Worm (Caenorhabditis elegans) whole organism, L4 larva: Measurements from ENCODE around the gene sym-3.

Source experiments
- D1046.2 ChIP-seq: fragments of 200-800 bp; sonication (Bioruptor generic); IDR thresholded peaks from 2 replicates; pipeline ENCODE4 v1.3.6; 2022; ENCODE audit warnings: missing genetic modification characterization, missing compliant biosample characterization
- F37D6.2 ChIP-seq: sonication (generic microtip); optimal IDR thresholded peaks from 2 replicates; lab custom pipeline; 2016; ENCODE audit warnings: mild to moderate bottlenecking, missing genetic modification characterization, missing compliant biosample characterization
- Y105C5A.15 ChIP-seq: fragments of 200-800 bp; sonication (Bioruptor generic); IDR thresholded peaks from 2 replicates; pipeline ENCODE4 v1.3.6; 2022; ENCODE audit warnings: missing genetic modification characterization, missing compliant biosample characterization
- Y5F2A.4 ChIP-seq: fragments of 200-800 bp; sonication (Bioruptor generic); optimal IDR thresholded peaks from 2 replicates; lab custom pipeline; 2018; ENCODE audit warnings: mild to moderate bottlenecking, missing genetic modification characterization, missing compliant biosample characterization
- Y75B8A.6 ChIP-seq: fragments of 200-800 bp; sonication (Bioruptor generic); IDR thresholded peaks from 2 replicates; pipeline ENCODE4 v1.3.6; 2022; ENCODE audit warnings: missing genetic modification reagents, missing genetic modification characterization, missing compliant biosample characterization
- ZK546.5 ChIP-seq, 2 experiments: sonication (generic microtip); optimal IDR thresholded peaks; 2 replicates each; lab custom pipeline; 2017; ENCODE audit warnings: missing biosample characterization in 2 of 2, missing genetic modification characterization in 2 of 2
- aha-1 ChIP-seq: fragments of 150-350 bp; peaks from one replicate; lab custom pipeline; 2014; ENCODE audit warnings: missing biosample characterization, missing genetic modification characterization
- arid-1 ChIP-seq: fragments of 200-800 bp; sonication (Bioruptor generic); conservative IDR thresholded peaks from 2 replicates; pipeline ENCODE4 v1.3.6; 2022; ENCODE audit warnings: missing genetic modification reagents, missing genetic modification characterization, missing compliant biosample characterization
- ceh-44 ChIP-seq: fragments of 200-800 bp; sonication (Bioruptor generic); IDR thresholded peaks from 2 replicates; pipeline ENCODE4 v1.3.6; 2022; ENCODE audit warnings: missing genetic modification reagents, missing genetic modification characterization, missing compliant biosample characterization
- cey-2 ChIP-seq: sonication (generic microtip); optimal IDR thresholded peaks from 3 replicates; lab custom pipeline; 2017; ENCODE audit warnings: missing genetic modification characterization, mild to moderate bottlenecking, missing compliant biosample characterization, antibody characterized with exemption, borderline replicate concordance; ENCODE audit not compliant: insufficient read depth
- daf-12 ChIP-seq: fragments of 150-350 bp; optimal IDR thresholded peaks from 2 replicates; lab custom pipeline; 2014; ENCODE audit warnings: missing biosample characterization, missing genetic modification reagents, missing genetic modification characterization
- daf-19 ChIP-seq: fragments of 200-800 bp; sonication (Bioruptor generic); conservative IDR thresholded peaks from 2 replicates; pipeline ENCODE4 v1.3.6; 2022; ENCODE audit warnings: missing genetic modification characterization, missing compliant biosample characterization
- daf-8 ChIP-seq: fragments of 200-800 bp; sonication (Bioruptor generic); IDR thresholded peaks from 2 replicates; pipeline ENCODE4 v1.3.6; 2022; ENCODE audit warnings: missing genetic modification characterization, missing compliant biosample characterization
- dmd-8 ChIP-seq: fragments of 200-800 bp; sonication (Bioruptor generic); IDR thresholded peaks from 2 replicates; pipeline ENCODE4 v1.3.6; 2022; ENCODE audit warnings: missing genetic modification characterization, missing compliant biosample characterization
- dmd-9 ChIP-seq: fragments of 200-800 bp; sonication (Bioruptor generic); IDR thresholded peaks from 2 replicates; pipeline ENCODE4 v1.3.6; 2022; ENCODE audit warnings: missing genetic modification reagents, missing genetic modification characterization, missing compliant biosample characterization
- dpl-1 ChIP-seq: fragments of 150-350 bp; optimal IDR thresholded peaks from 2 replicates; lab custom pipeline; 2014; ENCODE audit warnings: missing biosample characterization, missing genetic modification reagents, missing genetic modification characterization
- dve-1 ChIP-seq: sonication (generic microtip); optimal IDR thresholded peaks from 2 replicates; lab custom pipeline; 2017; ENCODE audit warnings: antibody characterized with exemption, mild to moderate bottlenecking, missing genetic modification characterization, missing compliant biosample characterization; ENCODE audit not compliant: insufficient read depth
- egl-43 ChIP-seq: fragments of 200-800 bp; sonication (Bioruptor generic); IDR thresholded peaks from 2 replicates; pipeline ENCODE4 v1.3.6; 2022; ENCODE audit warnings: missing genetic modification reagents, missing genetic modification characterization, missing compliant biosample characterization
- fkh-10 ChIP-seq: fragments of 150-350 bp; optimal IDR thresholded peaks from 2 replicates; lab custom pipeline; 2014; ENCODE audit warnings: missing biosample characterization, missing genetic modification reagents, missing genetic modification characterization
- fos-1 ChIP-seq: fragments of 150-350 bp; optimal IDR thresholded peaks from 2 replicates; lab custom pipeline; 2014; ENCODE audit warnings: missing biosample characterization, missing genetic modification characterization
- hlh-11 ChIP-seq: fragments of 200-800 bp; sonication (Bioruptor generic); optimal IDR thresholded peaks from 2 replicates; lab custom pipeline; 2018; ENCODE audit warnings: mild to moderate bottlenecking, missing genetic modification characterization, missing compliant biosample characterization
- hlh-30 ChIP-seq: sonication (generic microtip); optimal IDR thresholded peaks from 2 replicates; lab custom pipeline; 2017; ENCODE audit warnings: antibody characterized with exemption, mild to moderate bottlenecking, missing genetic modification characterization, missing compliant biosample characterization; ENCODE audit not compliant: insufficient read depth
- hmg-1.1 ChIP-seq: fragments of 200-800 bp; sonication (Bioruptor generic); IDR thresholded peaks from 2 replicates; pipeline ENCODE4 v1.3.6; 2022; ENCODE audit warnings: missing genetic modification reagents, missing genetic modification characterization, missing compliant biosample characterization
- madf-5 ChIP-seq, 2 experiments: fragments of 200-800 bp; sonication (Bioruptor generic); IDR thresholded peaks; 2 replicates each; pipeline ENCODE4 v1.3.6; 2022; ENCODE audit warnings: missing compliant biosample characterization in 2 of 2, missing genetic modification characterization in 2 of 2
- madf-9 ChIP-seq: fragments of 200-800 bp; sonication (Bioruptor generic); conservative IDR thresholded peaks from 2 replicates; pipeline ENCODE4 v1.3.6; 2022; ENCODE audit warnings: missing genetic modification reagents, missing genetic modification characterization, missing compliant biosample characterization
- mdl-1 ChIP-seq, 2 experiments: fragments of 150-350 bp in 1 of 2; sonication (generic microtip) in 1 of 2; optimal IDR thresholded peaks; 2 replicates each; lab custom pipeline; 2014 to 2017; ENCODE audit warnings: missing biosample characterization in 2 of 2, missing genetic modification characterization in 2 of 2
- mep-1 ChIP-seq: fragments of 150-350 bp; sonication (generic microtip); optimal IDR thresholded peaks from 3 replicates; lab custom pipeline; 2014; ENCODE audit warnings: missing biosample characterization, missing genetic modification characterization
- mes-2 ChIP-seq: sonication (generic microtip); optimal IDR thresholded peaks from 2 replicates; lab custom pipeline; 2016; ENCODE audit warnings: missing genotype, mild to moderate bottlenecking, missing genetic modification characterization, missing compliant biosample characterization; ENCODE audit not compliant: poor library complexity, severe bottlenecking
- mxl-2 ChIP-seq: fragments of 200-800 bp; sonication (Bioruptor generic); conservative IDR thresholded peaks from 2 replicates; pipeline ENCODE4 v1.3.6; 2022; ENCODE audit warnings: missing genetic modification reagents, missing genetic modification characterization, missing compliant biosample characterization
- mxl-3 ChIP-seq: fragments of 200-800 bp; sonication (Bioruptor generic); optimal IDR thresholded peaks from 2 replicates; lab custom pipeline; 2018; ENCODE audit warnings: mild to moderate bottlenecking, missing genetic modification characterization, missing compliant biosample characterization
- nhr-10 ChIP-seq: fragments of 150-350 bp; optimal IDR thresholded peaks from 2 replicates; lab custom pipeline; 2014; ENCODE audit warnings: missing biosample characterization, missing genetic modification characterization
- nhr-102 ChIP-seq: sonication (generic microtip); optimal IDR thresholded peaks from 2 replicates; lab custom pipeline; 2016; ENCODE audit warnings: mild to moderate bottlenecking, missing genetic modification characterization, moderate library complexity, missing compliant biosample characterization
- nhr-11 ChIP-seq: fragments of 150-350 bp; optimal IDR thresholded peaks from 2 replicates; lab custom pipeline; 2014; ENCODE audit warnings: missing biosample characterization, missing genetic modification characterization
- nhr-237 ChIP-seq: sonication (generic microtip); optimal IDR thresholded peaks from 2 replicates; lab custom pipeline; 2017; ENCODE audit warnings: missing biosample characterization, missing genetic modification characterization
- nhr-28 ChIP-seq: fragments of 150-350 bp; optimal IDR thresholded peaks from 2 replicates; lab custom pipeline; 2014; ENCODE audit warnings: missing biosample characterization, missing genetic modification characterization
- nhr-48 ChIP-seq: sonication (generic microtip); optimal IDR thresholded peaks from 2 replicates; lab custom pipeline; 2016; ENCODE audit warnings: mild to moderate bottlenecking, missing genetic modification characterization, missing compliant biosample characterization
- nhr-77 ChIP-seq: fragments of 150-350 bp; optimal IDR thresholded peaks from 2 replicates; lab custom pipeline; 2014; ENCODE audit warnings: missing biosample characterization, missing genetic modification characterization
- rbr-2 ChIP-seq: sonication (generic microtip); optimal IDR thresholded peaks from 2 replicates; lab custom pipeline; 2016; ENCODE audit warnings: missing genotype, missing genetic modification characterization, missing compliant biosample characterization
- set-16 ChIP-seq: fragments of 200-800 bp; sonication (Bioruptor generic); IDR thresholded peaks from 2 replicates; pipeline ENCODE4 v1.3.6; 2022; ENCODE audit warnings: missing genetic modification reagents, missing genetic modification characterization, missing compliant biosample characterization
- skn-1 ChIP-seq: fragments of 150-350 bp; optimal IDR thresholded peaks from 2 replicates; lab custom pipeline; 2014; ENCODE audit warnings: missing biosample characterization, missing genetic modification characterization
- snpc-4 ChIP-seq: fragments of 150-350 bp; optimal IDR thresholded peaks from 2 replicates; lab custom pipeline; 2014; ENCODE audit warnings: missing biosample characterization, missing genetic modification characterization
- tra-1 ChIP-seq: fragments of 200-800 bp; sonication (Bioruptor generic); IDR thresholded peaks from 2 replicates; pipeline ENCODE4 v1.3.6; 2022; ENCODE audit warnings: missing genetic modification reagents, missing genetic modification characterization, missing compliant biosample characterization
- unc-130 ChIP-seq: sonication (generic microtip); optimal IDR thresholded peaks from 2 replicates; lab custom pipeline; 2016; ENCODE audit warnings: missing genetic modification reagents, missing genetic modification characterization, missing compliant biosample characterization
- unc-62 ChIP-seq, 3 experiments: fragments of 150-350 bp in 1 of 3; sonication (generic microtip); optimal IDR thresholded peaks in 2 of 3; peaks in 1 of 3; 1 replicate in 1 of 3; 2 replicates in 2 of 3; lab custom pipeline; 2014 to 2017; ENCODE audit warnings: missing biosample characterization in 3 of 3, missing genetic modification characterization in 3 of 3, missing genetic modification reagents in 3 of 3, missing genotype in 1 of 3

The sym-3 gene

ce11 chrX:5817078-5817477 is 43.5 kb downstream of the sym-3 start:
- TF ChIP-seq cey-2 (tag; lab: Kevin White, UChicago) (no peak), dmd-8 (GFP tag; lab: Robert Waterston, UW) (no peak), snpc-4 (no peak), egl-43 (GFP tag; lab: Robert Waterston, UW) (no peak), mep-1 (no peak), dve-1 (tag; lab: Kevin White, UChicago) (no peak), nhr-11 (no peak), dmd-9 (no peak), skn-1 (tag; lab: Kevin White, UChicago) (no peak), mes-2 (tag; lab: Kevin White, UChicago) (no peak), unc-62 (GFP tag; optimal IDR thresholded peaks at IDR 0.05 in 1 of 2; lab: Kevin White, UChicago) (no peak), unc-62 (tag; optimal IDR thresholded peaks at IDR 0.05; lab: Kevin White, UChicago) (no peak)

DNA sequence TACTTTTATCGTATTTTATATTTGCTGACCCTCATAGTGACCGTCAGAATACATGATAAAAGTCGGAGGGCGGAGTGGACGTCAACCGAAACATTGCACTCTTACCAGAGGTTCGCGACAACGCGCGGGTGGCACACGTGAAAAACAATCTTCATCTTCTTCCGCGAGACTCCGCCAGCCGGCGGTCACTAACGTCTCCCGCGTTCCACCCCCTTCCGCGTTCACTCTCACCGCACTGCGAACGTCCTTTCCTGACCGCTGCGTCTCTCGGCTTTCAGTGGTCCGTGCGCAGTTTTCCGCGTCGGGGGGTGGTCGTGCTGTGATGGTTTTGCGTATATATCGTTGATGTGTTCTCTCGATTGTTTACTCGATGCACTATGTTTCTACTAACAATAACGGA is 44.6 kb downstream of the sym-3 start:
- TF ChIP-seq nhr-28 (tag; lab: Kevin White, UChicago) (no peak), D1046.2 (GFP tag; lab: Robert Waterston, UW) (no peak), hlh-30 (peak; percentile 35), set-16 (GFP tag; lab: Robert Waterston, UW) (peak; percentile 91), mdl-1 (tag; optimal IDR thresholded peaks at IDR 0.05; lab: Kevin White, UChicago) (peak in 1 of 2 experiments; percentile 58), hmg-1.1 (GFP tag; lab: Robert Waterston, UW) (no peak), Y105C5A.15 (GFP tag; lab: Robert Waterston, UW) (no peak), mxl-3 (GFP tag; lab: Kevin White, UChicago) (peak; percentile 73), daf-12 (tag; lab: Kevin White, UChicago) (no peak), hlh-11 (peak; percentile 62), rbr-2 (tag; lab: Kevin White, UChicago) (no peak), madf-9 (GFP tag; lab: Robert Waterston, UW) (0 out of 2 replicates have a peak, but pooled peaks have one; percentile 14)

DNA sequence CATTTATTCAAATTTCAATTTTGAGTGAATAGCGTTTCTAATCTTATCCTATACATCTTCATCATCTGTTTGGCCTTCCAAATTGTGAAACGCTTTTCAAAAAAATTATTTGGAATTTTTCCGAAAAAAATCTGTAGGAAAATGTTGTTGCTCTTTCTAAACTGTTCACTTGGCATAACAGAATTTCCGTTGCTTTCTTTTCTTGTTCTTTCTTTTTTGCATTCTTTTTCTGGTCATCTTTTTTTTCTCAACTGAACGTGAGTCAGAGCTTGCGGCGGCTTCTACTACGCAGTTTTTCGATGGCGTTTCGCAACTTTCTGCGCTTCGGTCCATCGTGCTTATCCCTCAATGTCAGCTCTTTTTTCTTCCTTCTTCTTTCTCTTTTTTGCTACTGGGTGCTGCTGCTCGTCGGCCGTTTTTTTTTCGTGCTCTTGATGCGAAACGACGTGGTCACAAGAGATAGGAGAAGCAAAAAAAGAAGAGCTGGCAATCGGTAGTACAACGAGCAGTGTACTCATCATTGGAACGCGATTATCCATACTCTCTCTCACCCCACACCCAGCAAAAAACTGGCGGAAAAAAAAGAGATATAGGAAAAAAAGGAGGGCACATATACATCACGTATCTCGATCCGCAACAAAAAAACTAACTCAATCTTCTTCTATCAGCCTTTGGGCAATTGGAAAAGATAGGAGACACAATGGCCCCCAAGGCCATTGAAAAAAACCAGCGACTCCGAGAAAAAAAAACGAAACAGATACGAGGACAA is 46.3 kb downstream of the sym-3 start:
- TF ChIP-seq ceh-44 (GFP tag; lab: Robert Waterston, UW), result no peak
- TF ChIP-seq unc-130 (GFP tag; lab: Kevin White, UChicago), result no peak
- TF ChIP-seq fkh-10 (GFP tag; lab: Kevin White, UChicago), result peak; percentile 55
- TF ChIP-seq Y75B8A.6 (GFP tag; lab: Robert Waterston, UW), result no peak
- TF ChIP-seq daf-8 (GFP tag; lab: Robert Waterston, UW), result no peak
- 0 out of 2 replicates have a peak, but pooled peaks have one; percentile 24 for TF ChIP-seq tra-1 (GFP tag; lab: Robert Waterston, UW)
- TF ChIP-seq dpl-1 (GFP tag; lab: Kevin White, UChicago), result no peak
- no peak for TF ChIP-seq fos-1 (tag; lab: Kevin White, UChicago)
- TF ChIP-seq hlh-30, result peak; percentile 59
- TF ChIP-seq madf-5 (GFP tag; IDR thresholded peaks at IDR 0.05; lab: Robert Waterston, UW), result no peak
- peak; percentile 51 for TF ChIP-seq mep-1
- TF ChIP-seq ZK546.5 (tag; optimal IDR thresholded peaks at IDR 0.05; lab: Kevin White, UChicago), result no peak
- TF ChIP-seq F37D6.2 (tag; lab: Kevin White, UChicago), result peak; percentile 30
- TF ChIP-seq arid-1 (GFP tag; lab: Robert Waterston, UW), result no peak
- TF ChIP-seq nhr-10 (tag; lab: Kevin White, UChicago), result no peak
- TF ChIP-seq hmg-1.1 (GFP tag; lab: Robert Waterston, UW), result 0 out of 2 replicates have a peak, but pooled peaks have one; percentile 46
- TF ChIP-seq mxl-3 (GFP tag; lab: Kevin White, UChicago), result no peak
- no peak for TF ChIP-seq mxl-2 (GFP tag; lab: Robert Waterston, UW)
- peak; percentile 67 for TF ChIP-seq nhr-48
- no peak for TF ChIP-seq egl-43 (GFP tag; lab: Robert Waterston, UW)
- TF ChIP-seq nhr-77 (tag; lab: Kevin White, UChicago), result no peak
- TF ChIP-seq nhr-102 (tag; lab: Kevin White, UChicago), result no peak
- peak; percentile 10 for TF ChIP-seq rbr-2 (tag; lab: Kevin White, UChicago)
- no peak for TF ChIP-seq daf-19 (GFP tag; lab: Robert Waterston, UW)
- TF ChIP-seq nhr-237, result no peak
- no peak for TF ChIP-seq Y5F2A.4 (GFP tag; lab: Kevin White, UChicago)
- peak in 1 of 2 experiments; percentile 12 for TF ChIP-seq unc-62 (GFP tag; optimal IDR thresholded peaks at IDR 0.05 in 1 of 2; lab: Kevin White, UChicago)
- no peak for TF ChIP-seq unc-62 (tag; optimal IDR thresholded peaks at IDR 0.05; lab: Kevin White, UChicago)
- TF ChIP-seq set-16 (GFP tag; lab: Robert Waterston, UW), result peak; percentile 41; the same call in 1 of the 2 replicates
- peak; percentile 62 for TF ChIP-seq aha-1
- TF ChIP-seq hlh-11, result peak; percentile 73
- peak in 1 of 2 experiments; percentile 8 for TF ChIP-seq mdl-1 (tag; optimal IDR thresholded peaks at IDR 0.05; lab: Kevin White, UChicago)
